Fruit fly (Drosophila melanogaster): ENCODE data around the gene CAH8.

Gene CAH8

DNA sequence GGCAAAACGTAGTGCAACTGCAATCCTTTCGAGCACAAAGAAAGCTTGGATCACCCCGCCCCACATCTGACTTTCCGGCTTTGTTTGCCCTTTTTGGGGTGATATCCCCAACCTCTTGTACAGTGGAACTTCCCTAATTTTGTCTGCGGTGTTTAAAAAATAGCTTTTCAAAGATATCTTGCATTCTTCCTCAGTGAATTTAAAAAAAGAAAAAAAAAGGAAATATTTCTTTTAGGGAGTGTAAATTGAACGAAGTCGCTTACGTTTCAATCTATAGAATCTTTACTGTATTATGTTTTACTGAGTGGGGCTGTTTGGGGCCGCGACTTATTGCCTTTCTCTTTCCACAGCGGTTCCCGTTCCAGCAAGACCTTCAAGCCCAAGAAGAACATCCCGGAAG lies 32.1 kb upstream of the CAH8 start (continued):
- TF ChIP-seq CG10431 (GFP tag; optimal IDR thresholded peaks at IDR 0.05), result no peak
- peak; percentile 50 for TF ChIP-seq CG12104 (GFP tag; optimal IDR thresholded peaks at IDR 0.05)
- peak; percentile 4 for TF ChIP-seq Six4 (GFP tag; optimal IDR thresholded peaks at IDR 0.05)
- TF ChIP-seq NK7.1 (GFP tag; optimal IDR thresholded peaks at IDR 0.05), result peak; percentile 46
- TF ChIP-seq salm (tag; optimal IDR thresholded peaks at IDR 0.05), result peak; percentile 17
- TF ChIP-seq CoRest (tag; optimal IDR thresholded peaks at IDR 0.05), result no peak
- TF ChIP-seq CG9609 (GFP tag; optimal IDR thresholded peaks at IDR 0.05), result no peak
- no peak for TF ChIP-seq CG1832 (GFP tag; optimal IDR thresholded peaks at IDR 0.05)
- no peak for TF ChIP-seq pan (optimal IDR thresholded peaks at IDR 0.05)
- TF ChIP-seq pan (GFP tag; optimal IDR thresholded peaks at IDR 0.05 in 1 of 2, IDR thresholded peaks at IDR 0.05 in 1 of 2), result peak in 1 of 2 experiments; percentile 86
- TF ChIP-seq kni (GFP tag; optimal IDR thresholded peaks at IDR 0.05), result no peak
- no peak for TF ChIP-seq C15 (GFP tag; IDR thresholded peaks at IDR 0.05)
- TF ChIP-seq CG7963 (GFP tag; IDR thresholded peaks at IDR 0.05; ENCODE audit: partially characterized antibody), result no peak
- TF ChIP-seq CG34422 (GFP tag; IDR thresholded peaks at IDR 0.05), result peak; percentile 82
- no peak for TF ChIP-seq tll (GFP tag; optimal IDR thresholded peaks at IDR 0.05)
- no peak for TF ChIP-seq vfl (GFP tag; optimal IDR thresholded peaks at IDR 0.05)
- TF ChIP-seq CG33213 (GFP tag; optimal IDR thresholded peaks at IDR 0.05), result no peak
- peak; percentile 43 for TF ChIP-seq Ssrp (tag; optimal IDR thresholded peaks at IDR 0.05)
- no peak for TF ChIP-seq en (GFP tag; optimal IDR thresholded peaks at IDR 0.05)
- TF ChIP-seq Rx (GFP tag; IDR thresholded peaks at IDR 0.05), result 0 out of 2 replicates have a peak, but pooled peaks have one; percentile 34
- no peak for TF ChIP-seq seq (GFP tag; IDR thresholded peaks at IDR 0.05)
- peak; percentile 4 for TF ChIP-seq CG12299 (tag; optimal IDR thresholded peaks at IDR 0.05)
- TF ChIP-seq MBD-R2 (GFP tag; IDR thresholded peaks at IDR 0.05), result peak; percentile 54; the same call in 1 of the 2 replicates
- no peak for TF ChIP-seq pzg (GFP tag; optimal IDR thresholded peaks at IDR 0.05)
- TF ChIP-seq da (GFP tag; optimal IDR thresholded peaks at IDR 0.05), result no peak
- TF ChIP-seq CG11456 (GFP tag; IDR thresholded peaks at IDR 0.05), result peak; percentile 87
- peak; percentile 43 for TF ChIP-seq CG13775 (GFP tag; optimal IDR thresholded peaks at IDR 0.05)
- TF ChIP-seq CG12942 (GFP tag; optimal IDR thresholded peaks at IDR 0.05), result no peak
- no peak for TF ChIP-seq CG3407 (GFP tag; optimal IDR thresholded peaks at IDR 0.05)
- TF ChIP-seq CG18011 (GFP tag; optimal IDR thresholded peaks at IDR 0.05), result no peak
- peak; percentile 63 for TF ChIP-seq CG14667 (GFP tag; IDR thresholded peaks at IDR 0.05)
- TF ChIP-seq Opbp (GFP tag; IDR thresholded peaks at IDR 0.05; ENCODE audit: partially characterized antibody), result no peak
- no peak for TF ChIP-seq dan (GFP tag; IDR thresholded peaks at IDR 0.05)
- peak; percentile 50 for TF ChIP-seq bab2 (GFP tag; optimal IDR thresholded peaks at IDR 0.05)
- TF ChIP-seq crol (GFP tag; IDR thresholded peaks at IDR 0.05), result no peak
- peak; percentile 48 for TF ChIP-seq CG6813 (GFP tag; optimal IDR thresholded peaks at IDR 0.05)
- TF ChIP-seq usp (GFP tag; optimal IDR thresholded peaks at IDR 0.05), result no peak
- no peak for TF ChIP-seq cas (GFP tag; IDR thresholded peaks at IDR 0.05)
- TF ChIP-seq gce (GFP tag; IDR thresholded peaks at IDR 0.05), result peak; percentile 73; the same call in 2 of the 3 replicates
- TF ChIP-seq unc-4 (GFP tag; IDR thresholded peaks at IDR 0.05; ENCODE audit: partially characterized antibody), result no peak
- TF ChIP-seq Poxn (GFP tag; IDR thresholded peaks at IDR 0.05), result 0 out of 2 replicates have a peak, but pooled peaks have one; percentile 36
- no peak for TF ChIP-seq disco-r (GFP tag; optimal IDR thresholded peaks at IDR 0.05)
- TF ChIP-seq CHES-1-like (GFP tag; optimal IDR thresholded peaks at IDR 0.05), result no peak
- no peak for TF ChIP-seq CG31388 (GFP tag; optimal IDR thresholded peaks at IDR 0.05)
- TF ChIP-seq CG7357 (GFP tag; IDR thresholded peaks at IDR 0.05), result 0 out of 3 replicates have a peak, but pooled peaks have one; percentile 46
- peak; percentile 80 for TF ChIP-seq stc (GFP tag; IDR thresholded peaks at IDR 0.05)
- TF ChIP-seq kah (GFP tag; optimal IDR thresholded peaks at IDR 0.05), result no peak
- TF ChIP-seq tgo (GFP tag; IDR thresholded peaks at IDR 0.05), result peak; percentile 75
- TF ChIP-seq unpg (GFP tag; optimal IDR thresholded peaks at IDR 0.05), result peak; percentile 73
- no peak for TF ChIP-seq Dad (GFP tag; optimal IDR thresholded peaks at IDR 0.05)
- TF ChIP-seq Dll (GFP tag; IDR thresholded peaks at IDR 0.05; ENCODE audit: partially characterized antibody), result no peak
- no peak for TF ChIP-seq CG7839 (tag; optimal IDR thresholded peaks at IDR 0.05)

All from whole organism, embryonic.